Worm (Caenorhabditis elegans): ENCODE measurements around the gene Y59A8B.24.

The Y59A8B.24 gene

ce11 chrV:17951172-17951999, at the start of gene Y59A8B.24:
Y59A8B.24 (plus strand) TSS chrV:17951949.
- TF ChIP-seq ztf-22 (GFP tag; optimal IDR thresholded peaks at IDR 0.05) (peak; percentile 94), ceh-58 (GFP tag; IDR thresholded peaks at IDR 0.05) (no peak), T26A5.8 (tag; optimal IDR thresholded peaks at IDR 0.05) (no peak), snpc-1.1 (tag; optimal IDR thresholded peaks at IDR 0.05; ENCODE audit: insufficient read depth) (no peak), let-526 (GFP tag; IDR thresholded peaks at IDR 0.05) (peak; percentile 81; the same call in 1 of the 2 replicates), snpc-3.4 (tag; optimal IDR thresholded peaks at IDR 0.05) (no peak), ceh-79 (tag; optimal IDR thresholded peaks at IDR 0.05) (no peak), D2030.7 (GFP tag; IDR thresholded peaks at IDR 0.05) (0 out of 2 replicates have a peak, but pooled peaks have one; percentile 29), unc-62 (GFP tag; optimal IDR thresholded peaks at IDR 0.05) (peak; percentile 45), aptf-3 (GFP tag; IDR thresholded peaks at IDR 0.05) (no peak), lin-54 (GFP tag; optimal IDR thresholded peaks at IDR 0.05) (peak; percentile 60), madf-3 (GFP tag; IDR thresholded peaks at IDR 0.05) (peak; percentile 97), fkh-3 (tag; optimal IDR thresholded peaks at IDR 0.05) (no peak), sdz-38 (tag; optimal IDR thresholded peaks at IDR 0.05) (no peak), repo-1 (tag; optimal IDR thresholded peaks at IDR 0.05) (peak; percentile 53), F57C9.4 (tag; optimal IDR thresholded peaks at IDR 0.05) (no peak), tbp1 (GFP tag; optimal IDR thresholded peaks at IDR 0.05) (peak; percentile 60), cebp-2 (GFP tag; IDR thresholded peaks at IDR 0.05) (no peak), rcor-1 (GFP tag; IDR thresholded peaks at IDR 0.05) (peak; percentile 61; the same call in 1 of the 2 replicates), athp-1 (tag; optimal IDR thresholded peaks at IDR 0.05) (peak; percentile 91), hrde-1 (tag; optimal IDR thresholded peaks at IDR 0.05; ENCODE audit: borderline replicate concordance) (no peak), ets-4 (GFP tag; optimal IDR thresholded peaks at IDR 0.05) (peak; percentile 67), ztf-18 (tag; optimal IDR thresholded peaks at IDR 0.05) (peak; percentile 73), snpc-1.3 (tag; optimal IDR thresholded peaks at IDR 0.05; ENCODE audit: insufficient read depth) (no peak), F49E8.2 (tag; optimal IDR thresholded peaks at IDR 0.05; ENCODE audit: insufficient read depth) (no peak), atf-7 (tag; optimal IDR thresholded peaks at IDR 0.05) (peak; percentile 89), gei-17 (GFP tag; optimal IDR thresholded peaks at IDR 0.05) (peak; percentile 53), F39B2.1 (GFP tag; IDR thresholded peaks at IDR 0.05) (no peak), ZK185.1 (tag; optimal IDR thresholded peaks at IDR 0.05; ENCODE audit: poor library complexity, severe bottlenecking) (no peak), hmg-1.2 (GFP tag; IDR thresholded peaks at IDR 0.05) (peak; percentile 73), attf-6 (GFP tag; IDR thresholded peaks at IDR 0.05) (peak; percentile 68; the same call in 1 of the 2 replicates), Y53G8AR.9 (GFP tag; conservative IDR thresholded peaks at IDR 0.05) (peak; percentile 83; the same call in 1 of the 2 replicates), hlh-26 (GFP tag; conservative IDR thresholded peaks at IDR 0.05) (no peak), F33H1.4 (GFP tag; IDR thresholded peaks at IDR 0.05) (peak; percentile 9; the same call in 1 of the 2 replicates), rec-8 (tag; optimal IDR thresholded peaks at IDR 0.05) (no peak), die-1 (tag; optimal IDR thresholded peaks at IDR 0.05) (peak; percentile 67), egl-44 (GFP tag; IDR thresholded peaks at IDR 0.05) (peak; percentile 67; the same call in 1 of the 2 replicates), ekl-4 (GFP tag; IDR thresholded peaks at IDR 0.05) (peak; percentile 90), egl-18 (GFP tag; IDR thresholded peaks at IDR 0.05) (no peak), hmg-20 (GFP tag; IDR thresholded peaks at IDR 0.05) (no peak), him-1 (tag; optimal IDR thresholded peaks at IDR 0.05) (no peak), F55B11.4 (tag; optimal IDR thresholded peaks at IDR 0.05; ENCODE audit: borderline replicate concordance, insufficient read depth) (no peak), B0019.2 (GFP tag; conservative IDR thresholded peaks at IDR 0.05) (no peak), ztf-6 (GFP tag; IDR thresholded peaks at IDR 0.05) (0 out of 2 replicates have a peak, but pooled peaks have one; percentile 72), attf-5 (GFP tag; optimal IDR thresholded peaks at IDR 0.05) (peak; percentile 99)

All from whole organism, young adult.